Fruit fly (Drosophila melanogaster): ENCODE results near the gene CG14689.

CG14689 gene

DNA sequence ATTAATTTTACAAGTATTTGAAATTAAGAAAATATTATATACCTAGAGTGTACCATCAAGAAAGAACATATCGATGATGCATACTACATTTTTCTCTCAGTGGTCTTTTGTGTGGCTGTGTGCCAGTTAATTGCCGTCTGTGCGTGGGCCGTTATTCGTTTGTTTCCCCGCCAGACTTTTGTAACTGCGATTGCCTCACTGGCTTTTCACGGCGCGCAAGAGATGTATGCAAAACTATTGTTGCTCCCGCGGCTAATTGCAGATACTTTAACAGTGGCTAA is 29.4 kb downstream of the CG14689 start (continued):
- peak; percentile 77 for TF ChIP-seq CG11695 (GFP tag; IDR thresholded peaks at IDR 0.05)
- TF ChIP-seq Gsc (GFP tag; IDR thresholded peaks at IDR 0.05), result no peak
- no peak for TF ChIP-seq CG18619 (GFP tag; optimal IDR thresholded peaks at IDR 0.05)
- peak; percentile 52; the same call in 1 of the 4 replicates for TF ChIP-seq Gug (GFP tag; IDR thresholded peaks at IDR 0.05)
- peak; percentile 18 for TF ChIP-seq CG11504 (tag; optimal IDR thresholded peaks at IDR 0.05)
- no peak for TF ChIP-seq az2 (GFP tag; optimal IDR thresholded peaks at IDR 0.05)
- TF ChIP-seq klu (GFP tag; IDR thresholded peaks at IDR 0.05), result peak; percentile 42; the same call in 1 of the 2 replicates
- TF ChIP-seq Lim3 (GFP tag; IDR thresholded peaks at IDR 0.05), result no peak
- no peak for TF ChIP-seq bigmax (GFP tag; optimal IDR thresholded peaks at IDR 0.05)
- peak; percentile 5 for TF ChIP-seq Mad (GFP tag; optimal IDR thresholded peaks at IDR 0.05)
- TF ChIP-seq Six4 (GFP tag; optimal IDR thresholded peaks at IDR 0.05), result no peak
- no peak for TF ChIP-seq grau (tag; optimal IDR thresholded peaks at IDR 0.05)
- TF ChIP-seq CG6689 (GFP tag; IDR thresholded peaks at IDR 0.05), result peak; percentile 46; the same call in 1 of the 2 replicates
- no peak for TF ChIP-seq Hsf (GFP tag; optimal IDR thresholded peaks at IDR 0.05)
- peak; percentile 74 for TF ChIP-seq CG14441 (GFP tag; IDR thresholded peaks at IDR 0.05)
- TF ChIP-seq CG4730 (GFP tag; IDR thresholded peaks at IDR 0.05), result peak; percentile 50
- no peak for TF ChIP-seq salm (tag; optimal IDR thresholded peaks at IDR 0.05)
- TF ChIP-seq chn (GFP tag; optimal IDR thresholded peaks at IDR 0.05), result no peak
- no peak for TF ChIP-seq D19B (GFP tag; optimal IDR thresholded peaks at IDR 0.05)
- no peak for TF ChIP-seq CG12155 (GFP tag; optimal IDR thresholded peaks at IDR 0.05)
- peak; percentile 57; the same call in 1 of the 2 replicates for TF ChIP-seq CG32772 (GFP tag; IDR thresholded peaks at IDR 0.05)
- no peak for TF ChIP-seq CG12299 (tag; optimal IDR thresholded peaks at IDR 0.05)
- TF ChIP-seq CG10267 (tag; optimal IDR thresholded peaks at IDR 0.05), result no peak
- no peak for TF ChIP-seq trem (tag; optimal IDR thresholded peaks at IDR 0.05)
- TF ChIP-seq kay (GFP tag; optimal IDR thresholded peaks at IDR 0.05), result no peak
- TF ChIP-seq Sox100B (GFP tag; optimal IDR thresholded peaks at IDR 0.05), result no peak
- TF ChIP-seq Ssrp (tag; optimal IDR thresholded peaks at IDR 0.05), result peak; percentile 51
- peak; percentile 25; the same call in 1 of the 2 replicates for TF ChIP-seq ssp (GFP tag; IDR thresholded peaks at IDR 0.05)
- TF ChIP-seq tll (GFP tag; optimal IDR thresholded peaks at IDR 0.05), result no peak
- TF ChIP-seq CG3847 (GFP tag; IDR thresholded peaks at IDR 0.05), result peak; percentile 39
- no peak for TF ChIP-seq dpn (GFP tag; optimal IDR thresholded peaks at IDR 0.05)
- TF ChIP-seq CG13624 (GFP tag; optimal IDR thresholded peaks at IDR 0.05), result no peak
- no peak for TF ChIP-seq CG11085 (GFP tag; IDR thresholded peaks at IDR 0.05)
- no peak for TF ChIP-seq Dp (GFP tag; optimal IDR thresholded peaks at IDR 0.05)
- TF ChIP-seq CG2199 (GFP tag; IDR thresholded peaks at IDR 0.05), result peak; percentile 80; the same call in 1 of the 3 replicates
- TF ChIP-seq Dbx (GFP tag; IDR thresholded peaks at IDR 0.05), result 0 out of 3 replicates have a peak, but pooled peaks have one; percentile 17
- no peak for TF ChIP-seq zfh2 (GFP tag; optimal IDR thresholded peaks at IDR 0.05)
- TF ChIP-seq CG11093 (GFP tag; IDR thresholded peaks at IDR 0.05), result peak; percentile 34; the same call in 1 of the 3 replicates
- TF ChIP-seq CG12104 (GFP tag; optimal IDR thresholded peaks at IDR 0.05), result peak; percentile 46
- no peak for TF ChIP-seq gsb-n (tag; optimal IDR thresholded peaks at IDR 0.05)
- TF ChIP-seq CG3838 (GFP tag; optimal IDR thresholded peaks at IDR 0.05), result no peak
- peak; percentile 50 for TF ChIP-seq sim (GFP tag; IDR thresholded peaks at IDR 0.05)

All from whole organism, embryonic.